Worm (Caenorhabditis elegans) whole organism, L4/young adult: ENCODE results near the gene F53F4.12.

Experiments used
- W03F9.2 ChIP-seq: fragments of 150-350 bp; optimal IDR thresholded peaks from 2 replicates; lab custom pipeline; 2014; ENCODE audit warnings: missing biosample characterization, missing genetic modification characterization
- dao-5 ChIP-seq: sonication (generic microtip); optimal IDR thresholded peaks from 2 replicates; lab custom pipeline; 2016; ENCODE audit warnings: missing genotype, missing genetic modification characterization, moderate library complexity, missing compliant biosample characterization
- him-1 ChIP-seq: sonication (generic microtip); optimal IDR thresholded peaks from 2 replicates; lab custom pipeline; 2016; ENCODE audit warnings: missing genotype, missing genetic modification reagents, missing genetic modification characterization, missing compliant biosample characterization

- TF ChIP-seq him-1 (tag; lab: Kevin White, UChicago): no peak
- no peak for TF ChIP-seq dao-5
- no peak for TF ChIP-seq W03F9.2
These were observed 19.1 kb upstream of the F53F4.12 start, which contains the start of gene fmo-4 for ce11 chrV:13606651-13607242.
